Worm (Caenorhabditis elegans) whole organism, late embryonic: ENCODE data around the gene T16D1.1.

Source experiments
- elt-2 ChIP-seq: sonication (generic microtip); optimal IDR thresholded peaks from 2 replicates; lab custom pipeline; 2016; ENCODE audit warnings: missing genetic modification reagents, missing genetic modification characterization, missing compliant biosample characterization
- sox-2 ChIP-seq: fragments of 200-800 bp; sonication (Bioruptor generic); IDR thresholded peaks from 2 replicates; pipeline ENCODE4 v1.3.6; 2022; ENCODE audit warnings: missing genetic modification reagents, missing genetic modification characterization, missing compliant biosample characterization

T16D1.1 gene

ce11 chrII:5191766-5192165, 49.7 kb downstream of the T16D1.1 start:
- no peak for TF ChIP-seq sox-2 (GFP tag; lab: Robert Waterston, UW)
- TF ChIP-seq elt-2 (tag; lab: Kevin White, UChicago) = peak; percentile 71
